Worm (Caenorhabditis elegans): ENCODE data around the gene tsr-1.

ce11 chrII:2479047-2479446 lies 5.9 kb upstream of the tsr-1 start, which contains the start of gene F53G2.12:
- TF ChIP-seq hmbx-1 (tag; optimal IDR thresholded peaks at IDR 0.05) = no peak
- TF ChIP-seq sea-1 (GFP tag; conservative IDR thresholded peaks at IDR 0.05) = no peak
